Worm (Caenorhabditis elegans): Measurements from ENCODE around the gene ZK354.9.

Gene ZK354.9

ce11 chrIV:5339255-5339654, 31.3 kb upstream of the ZK354.9 start, which contains the start of gene Y4C6B.2:
TSS of gene Y4C6B.2 (plus strand) at chrIV:5339574.
- TF ChIP-seq hlh-6 (tag; optimal IDR thresholded peaks at IDR 0.05) (no peak), ceh-2 (tag; optimal IDR thresholded peaks at IDR 0.05) (no peak), ceh-9 (tag; optimal IDR thresholded peaks at IDR 0.05) (no peak), madf-2 (tag; optimal IDR thresholded peaks at IDR 0.05) (no peak), hlh-30 (tag; optimal IDR thresholded peaks at IDR 0.05; ENCODE audit: insufficient read depth) (no peak), mec-3 (tag; optimal IDR thresholded peaks at IDR 0.05; ENCODE audit: borderline replicate concordance) (no peak), ceh-18 (tag; optimal IDR thresholded peaks at IDR 0.05) (no peak), tbx-7 (tag; optimal IDR thresholded peaks at IDR 0.05) (no peak), ceh-45 (GFP tag; IDR thresholded peaks at IDR 0.05) (no peak), sdc-2 (tag; optimal IDR thresholded peaks at IDR 0.05) (no peak), ceh-31 (tag; optimal IDR thresholded peaks at IDR 0.05) (no peak), ceh-22 (tag; optimal IDR thresholded peaks at IDR 0.05) (no peak), sox-4 (tag; optimal IDR thresholded peaks at IDR 0.05) (no peak)

ce11 chrIV:5337649-5338048, 29.7 kb upstream of the ZK354.9 start:
- TF ChIP-seq hlh-30 (tag; optimal IDR thresholded peaks at IDR 0.05; ENCODE audit: insufficient read depth) = no peak

ce11 chrIV:5334518-5334917, 26.6 kb upstream of the ZK354.9 start:
- TF ChIP-seq dmd-4 (tag; optimal IDR thresholded peaks at IDR 0.05; ENCODE audit: borderline replicate concordance) (no peak), sox-4 (tag; optimal IDR thresholded peaks at IDR 0.05) (peak; percentile 73), sox-2 (GFP tag; IDR thresholded peaks at IDR 0.05) (peak; percentile 22; the same call in 1 of the 2 replicates), ref-2 (tag; optimal IDR thresholded peaks at IDR 0.05) (no peak), hlh-30 (tag; optimal IDR thresholded peaks at IDR 0.05; ENCODE audit: insufficient read depth) (no peak), F13H6.1 (tag; optimal IDR thresholded peaks at IDR 0.05) (peak; percentile 35), tbx-2 (tag; optimal IDR thresholded peaks at IDR 0.05) (peak; percentile 45), rnt-1 (tag; optimal IDR thresholded peaks at IDR 0.05) (peak; percentile 15), nhr-232 (tag; optimal IDR thresholded peaks at IDR 0.05) (peak; percentile 22), ceh-22 (tag; optimal IDR thresholded peaks at IDR 0.05) (no peak), fkh-6 (tag; optimal IDR thresholded peaks at IDR 0.05) (peak; percentile 58), mec-3 (tag; optimal IDR thresholded peaks at IDR 0.05; ENCODE audit: borderline replicate concordance) (no peak), ceh-24 (tag; optimal IDR thresholded peaks at IDR 0.05) (peak; percentile 15), unc-42 (tag; optimal IDR thresholded peaks at IDR 0.05) (no peak), ceh-2 (tag; optimal IDR thresholded peaks at IDR 0.05) (peak; percentile 27), ahr-1 (tag; optimal IDR thresholded peaks at IDR 0.05) (no peak), unc-86 (tag; optimal IDR thresholded peaks at IDR 0.05) (peak; percentile 34), pqm-1 (tag; optimal IDR thresholded peaks at IDR 0.05) (peak; percentile 3), hlh-6 (tag; optimal IDR thresholded peaks at IDR 0.05) (no peak), ceh-19 (GFP tag; optimal IDR thresholded peaks at IDR 0.05) (peak; percentile 63), ttx-3 (tag; optimal IDR thresholded peaks at IDR 0.05) (peak; percentile 67), ceh-45 (GFP tag; IDR thresholded peaks at IDR 0.05) (0 out of 2 replicates have a peak, but pooled peaks have one; percentile 64), pat-9 (tag; optimal IDR thresholded peaks at IDR 0.05) (no peak), T23F11.4 (GFP tag; optimal IDR thresholded peaks at IDR 0.05) (no peak), ama-1 (optimal IDR thresholded peaks at IDR 0.05) (no peak), lin-11 (tag; optimal IDR thresholded peaks at IDR 0.05) (peak; percentile 61), ets-4 (tag; optimal IDR thresholded peaks at IDR 0.05) (no peak), odd-2 (tag; optimal IDR thresholded peaks at IDR 0.05) (no peak), Y22D7AL.16 (tag; optimal IDR thresholded peaks at IDR 0.05) (peak; percentile 63), ceh-31 (tag; optimal IDR thresholded peaks at IDR 0.05) (peak; percentile 35), K02D7.2 (tag; optimal IDR thresholded peaks at IDR 0.05) (peak; percentile 17), pros-1 (tag; optimal IDR thresholded peaks at IDR 0.05) (no peak), lim-6 (tag; optimal IDR thresholded peaks at IDR 0.05) (no peak), hlh-13 (GFP tag; optimal IDR thresholded peaks at IDR 0.05) (peak; percentile 68), pag-3 (tag; optimal IDR thresholded peaks at IDR 0.05; ENCODE audit: borderline replicate concordance) (no peak), nfya-1 (tag; optimal IDR thresholded peaks at IDR 0.05) (peak; percentile 20), ceh-18 (tag; optimal IDR thresholded peaks at IDR 0.05) (peak; percentile 42), hlh-8 (tag; optimal IDR thresholded peaks at IDR 0.05) (peak; percentile 19), ceh-30 (tag; optimal IDR thresholded peaks at IDR 0.05) (no peak), unc-3 (GFP tag; conservative IDR thresholded peaks at IDR 0.05) (0 out of 2 replicates have a peak, but pooled peaks have one; percentile 41), unc-3 (tag; optimal IDR thresholded peaks at IDR 0.05) (no peak), syd-9 (tag; optimal IDR thresholded peaks at IDR 0.05) (peak; percentile 8), gmeb-2 (tag; optimal IDR thresholded peaks at IDR 0.05) (peak; percentile 78), eyg-1 (tag; optimal IDR thresholded peaks at IDR 0.05) (no peak)
